Fruit fly (Drosophila melanogaster) whole organism: ENCODE measurements around the gene tfc.

Experiments used
- Dll ChIP-seq: fragments of >200 bp; optimal IDR thresholded peaks from 2 replicates; lab custom pipeline; 2017
- psq ChIP-seq: fragments of >200 bp; optimal IDR thresholded peaks from 2 replicates; lab custom pipeline; 2017

DNA sequence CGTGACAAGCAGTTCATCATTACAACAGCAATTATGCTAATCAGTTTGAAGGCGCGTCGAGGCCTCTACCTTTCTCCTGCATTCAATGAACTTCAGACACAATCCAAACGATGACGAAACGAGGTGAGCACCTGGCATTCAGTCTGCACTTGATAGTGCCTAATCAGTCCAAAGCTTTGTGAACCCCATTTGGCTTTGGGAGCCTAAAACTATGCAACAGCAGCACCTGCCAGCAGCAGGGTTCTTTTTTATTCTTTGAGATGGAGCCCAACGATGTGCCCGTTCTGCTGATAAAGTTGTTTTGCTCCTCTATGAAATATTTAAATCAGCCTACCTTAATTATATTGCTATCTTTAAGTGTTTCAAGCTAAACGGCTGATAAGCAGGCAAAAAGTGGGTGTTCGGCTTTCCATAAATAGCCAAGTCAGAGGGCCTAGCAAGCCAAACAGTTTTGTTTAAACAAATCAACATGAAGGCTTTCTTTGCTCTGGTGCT is 28.9 kb upstream of the tfc start, which contains the start of gene LysS:
- TF ChIP-seq psq (lab: Kevin White, UChicago) = no peak
- no peak for TF ChIP-seq Dll (lab: Kevin White, UChicago)
